Worm (Caenorhabditis elegans) whole organism, L3 larva: ENCODE data around the gene cest-9.1.

Source experiments
- ceh-16 ChIP-seq: sonication (generic microtip); optimal IDR thresholded peaks from 2 replicates; lab custom pipeline; 2017; ENCODE audit warnings: missing biosample characterization, missing genetic modification characterization
- nhr-237 ChIP-seq: fragments of 150-350 bp; optimal IDR thresholded peaks from 2 replicates; lab custom pipeline; 2014; ENCODE audit warnings: missing biosample characterization, missing genetic modification characterization
- skn-1 ChIP-seq: fragments of 150-350 bp; optimal IDR thresholded peaks from 2 replicates; lab custom pipeline; 2014; ENCODE audit warnings: missing biosample characterization, missing genetic modification characterization

DNA sequence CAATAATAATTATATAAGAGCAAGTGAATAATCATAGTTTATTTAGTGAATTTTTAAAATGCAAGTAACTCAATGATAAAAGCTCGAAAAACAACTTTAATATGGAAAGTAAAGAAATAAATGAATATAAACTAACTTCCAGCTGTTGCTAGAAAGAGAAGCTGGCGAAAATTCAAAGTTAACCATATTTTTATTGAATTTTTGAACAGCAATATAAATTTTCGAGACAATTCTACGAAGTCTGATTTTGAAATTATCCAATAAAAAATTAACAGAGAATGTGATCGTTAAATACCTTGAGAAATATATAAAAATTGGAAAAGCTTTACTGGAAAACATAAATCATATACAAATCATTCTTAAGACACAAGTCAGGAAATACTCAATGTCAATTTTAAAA lies 39.4 kb upstream of the cest-9.1 start:
- TF ChIP-seq skn-1 (tag; lab: Kevin White, UChicago) (no peak), ceh-16 (no peak), nhr-237 (tag; lab: Kevin White, UChicago) (no peak)
